Fruit fly (Drosophila melanogaster): ENCODE measurements around the gene Naglu.
A peak's percentile ranks its signal among the peaks of the same experiment; 100 is the strongest.

Gene Naglu

dm6 chr2L:8417562-8417961 is 5.9 kb upstream of the Naglu start (continued):
- TF ChIP-seq br (GFP tag; optimal IDR thresholded peaks at IDR 0.05) (no peak), h (GFP tag; optimal IDR thresholded peaks at IDR 0.05) (peak; percentile 12), N (GFP tag; optimal IDR thresholded peaks at IDR 0.05) (no peak), jim (GFP tag; optimal IDR thresholded peaks at IDR 0.05) (no peak), OdsH (GFP tag; optimal IDR thresholded peaks at IDR 0.05) (peak; percentile 41), CrebA (GFP tag; optimal IDR thresholded peaks at IDR 0.05; ENCODE audit: borderline replicate concordance) (no peak), Dif (GFP tag; optimal IDR thresholded peaks at IDR 0.05; ENCODE audit: partially characterized antibody) (no peak), brk (GFP tag; optimal IDR thresholded peaks at IDR 0.05) (no peak), CG9705 (GFP tag; optimal IDR thresholded peaks at IDR 0.05) (no peak), Mio (GFP tag; optimal IDR thresholded peaks at IDR 0.05) (no peak), psq (GFP tag; optimal IDR thresholded peaks at IDR 0.05) (no peak), sage (GFP tag; optimal IDR thresholded peaks at IDR 0.05) (no peak)

DNA sequence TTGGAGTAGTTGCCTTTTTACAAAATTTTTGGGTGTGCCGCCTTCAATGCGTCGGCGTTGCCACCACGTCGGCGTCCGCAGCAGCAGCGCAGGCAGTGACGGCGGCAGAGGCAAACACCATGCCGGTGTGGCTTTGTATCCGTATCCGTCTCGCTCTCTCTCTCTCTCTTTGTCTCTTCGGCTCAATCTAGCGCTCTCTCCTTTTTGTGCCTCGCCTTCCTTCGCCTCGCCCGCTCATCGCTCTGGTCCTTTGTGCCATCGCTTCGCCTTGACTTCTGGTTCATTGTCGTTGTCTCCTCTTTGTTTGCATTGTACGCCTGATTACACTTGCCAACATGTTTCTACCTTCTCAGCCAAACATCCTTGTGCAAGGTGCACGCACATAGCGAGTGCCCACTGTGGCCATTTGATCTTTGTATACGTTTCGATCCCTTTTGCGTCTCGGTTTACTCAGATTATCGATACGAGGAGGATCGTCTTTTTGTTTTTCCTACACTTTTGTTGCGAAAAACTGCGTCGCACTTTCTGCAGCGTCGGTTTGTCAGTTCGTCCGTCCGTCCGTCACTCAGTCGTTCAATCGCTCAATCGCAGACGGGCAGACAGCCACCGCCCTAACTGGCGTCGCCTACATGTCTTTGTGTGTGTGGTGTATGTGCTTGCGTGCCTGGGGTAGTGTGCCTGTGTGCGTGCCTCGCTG is 4.8 kb upstream of the Naglu start:
- TF ChIP-seq Myc (optimal IDR thresholded peaks at IDR 0.05) (no peak), psq (GFP tag; optimal IDR thresholded peaks at IDR 0.05) (peak; percentile 100), br (GFP tag; optimal IDR thresholded peaks at IDR 0.05) (peak; percentile 73), sage (GFP tag; optimal IDR thresholded peaks at IDR 0.05) (peak; percentile 48), HLH106 (tag; optimal IDR thresholded peaks at IDR 0.05) (peak; percentile 59), h (GFP tag; optimal IDR thresholded peaks at IDR 0.05) (peak; percentile 81), woc (GFP tag; optimal IDR thresholded peaks at IDR 0.05) (peak; percentile 64), tai (GFP tag; optimal IDR thresholded peaks at IDR 0.05) (no peak), jim (GFP tag; optimal IDR thresholded peaks at IDR 0.05) (no peak), Sp1 (GFP tag; optimal IDR thresholded peaks at IDR 0.05) (peak; percentile 67), CG32264 (GFP tag; optimal IDR thresholded peaks at IDR 0.05) (peak; percentile 1), fru (GFP tag; optimal IDR thresholded peaks at IDR 0.05) (peak; percentile 84), brk (GFP tag; optimal IDR thresholded peaks at IDR 0.05) (peak; percentile 37), lola (GFP tag; optimal IDR thresholded peaks at IDR 0.05) (no peak), CrebA (GFP tag; optimal IDR thresholded peaks at IDR 0.05; ENCODE audit: borderline replicate concordance) (no peak), ey (GFP tag; optimal IDR thresholded peaks at IDR 0.05) (peak; percentile 81), dmrt93B (GFP tag; optimal IDR thresholded peaks at IDR 0.05) (peak; percentile 35), dl (GFP tag; optimal IDR thresholded peaks at IDR 0.05; ENCODE audit: insufficient read depth in 1 of 2, partially characterized antibody in 2 of 2) (peak; percentile 83 to 87), N (GFP tag; optimal IDR thresholded peaks at IDR 0.05) (no peak), Hnf4 (GFP tag; optimal IDR thresholded peaks at IDR 0.05) (peak; percentile 79), dsf (GFP tag; optimal IDR thresholded peaks at IDR 0.05; ENCODE audit: borderline replicate concordance) (no peak), Abd-B (GFP tag; optimal IDR thresholded peaks at IDR 0.05) (no peak), rgr (GFP tag; optimal IDR thresholded peaks at IDR 0.05) (peak; percentile 71), Rel (GFP tag; optimal IDR thresholded peaks at IDR 0.05) (no peak), Rel (tag; optimal IDR thresholded peaks at IDR 0.05) (peak; percentile 52), GATAd (GFP tag; optimal IDR thresholded peaks at IDR 0.05) (no peak), Dif (GFP tag; optimal IDR thresholded peaks at IDR 0.05; ENCODE audit: partially characterized antibody) (peak; percentile 77), CG9705 (GFP tag; optimal IDR thresholded peaks at IDR 0.05) (peak; percentile 36), pan (optimal IDR thresholded peaks at IDR 0.05) (no peak), Dfd (GFP tag; optimal IDR thresholded peaks at IDR 0.05) (no peak), sv (GFP tag; optimal IDR thresholded peaks at IDR 0.05) (no peak), Mio (GFP tag; optimal IDR thresholded peaks at IDR 0.05) (no peak), OdsH (GFP tag; optimal IDR thresholded peaks at IDR 0.05) (peak; percentile 49), usp (GFP tag; optimal IDR thresholded peaks at IDR 0.05) (no peak), Hr78 (GFP tag; optimal IDR thresholded peaks at IDR 0.05) (no peak), Jra (GFP tag; optimal IDR thresholded peaks at IDR 0.05) (peak; percentile 60), foxo (GFP tag; optimal IDR thresholded peaks at IDR 0.05) (peak in 1 of 2 experiments; percentile 84), Vsx2 (GFP tag; optimal IDR thresholded peaks at IDR 0.05; ENCODE audit: partially characterized antibody) (peak; percentile 14), Hr83 (GFP tag; optimal IDR thresholded peaks at IDR 0.05; ENCODE audit: poor library complexity, severe bottlenecking) (no peak)
